Worm (Caenorhabditis elegans): ENCODE results near the gene sri-18.

The sri-18 gene

ce11 chrV:10221317-10221716 lies 39.0 kb downstream of the sri-18 start, which contains the start of the genes fipr-5 and fipr-9:
TSS of gene fipr-5 (minus strand) at chrV:10221417.
TSS of gene fipr-9 (plus strand) at chrV:10221662.
- no peak for TF ChIP-seq F13C5.2 (tag; optimal IDR thresholded peaks at IDR 0.05)
- no peak for TF ChIP-seq hnd-1 (tag; optimal IDR thresholded peaks at IDR 0.05)
- no peak for TF ChIP-seq flt-1 (GFP tag; IDR thresholded peaks at IDR 0.05)
- no peak for TF ChIP-seq tbx-11 (GFP tag; IDR thresholded peaks at IDR 0.05)
- no peak for TF ChIP-seq ets-7 (tag; optimal IDR thresholded peaks at IDR 0.05)
- no peak for TF ChIP-seq tbx-37 (GFP tag; conservative IDR thresholded peaks at IDR 0.05)
- no peak for TF ChIP-seq B0310.2 (tag; optimal IDR thresholded peaks at IDR 0.05)
- no peak for TF ChIP-seq scrt-1 (GFP tag; IDR thresholded peaks at IDR 0.05)
- TF ChIP-seq pes-1 (GFP tag; IDR thresholded peaks at IDR 0.05): no peak
- TF ChIP-seq hmg-4 (GFP tag; optimal IDR thresholded peaks at IDR 0.05): no peak
- TF ChIP-seq tra-4 (tag; optimal IDR thresholded peaks at IDR 0.05): no peak
- TF ChIP-seq hmbx-1 (tag; optimal IDR thresholded peaks at IDR 0.05): no peak
- TF ChIP-seq sea-1 (GFP tag; conservative IDR thresholded peaks at IDR 0.05): no peak
- TF ChIP-seq ceh-36 (tag; optimal IDR thresholded peaks at IDR 0.05): no peak
- TF ChIP-seq aly-1 (tag; optimal IDR thresholded peaks at IDR 0.05): no peak

- TF ChIP-seq sea-1 (GFP tag; conservative IDR thresholded peaks at IDR 0.05) (no peak), aly-1 (tag; optimal IDR thresholded peaks at IDR 0.05) (no peak), B0310.2 (tag; optimal IDR thresholded peaks at IDR 0.05) (no peak), ets-7 (tag; optimal IDR thresholded peaks at IDR 0.05) (no peak), F13C5.2 (tag; optimal IDR thresholded peaks at IDR 0.05) (no peak), ama-1 (optimal IDR thresholded peaks at IDR 0.05) (no peak), flt-1 (GFP tag; IDR thresholded peaks at IDR 0.05) (no peak), hmbx-1 (tag; optimal IDR thresholded peaks at IDR 0.05) (no peak), hnd-1 (tag; optimal IDR thresholded peaks at IDR 0.05) (no peak), scrt-1 (GFP tag; IDR thresholded peaks at IDR 0.05) (no peak), ceh-36 (tag; optimal IDR thresholded peaks at IDR 0.05) (no peak), tbx-11 (GFP tag; IDR thresholded peaks at IDR 0.05) (no peak), tbx-37 (GFP tag; conservative IDR thresholded peaks at IDR 0.05) (no peak), hmg-4 (GFP tag; optimal IDR thresholded peaks at IDR 0.05) (no peak), pes-1 (GFP tag; IDR thresholded peaks at IDR 0.05) (no peak), tra-4 (tag; optimal IDR thresholded peaks at IDR 0.05) (no peak), ceh-13 (GFP tag; optimal IDR thresholded peaks at IDR 0.05) (no peak)
These were observed 39.8 kb downstream of the sri-18 start, which contains the start of gene C12D8.13 for ce11 chrV:10220605-10221004. TSS of gene C12D8.13 (minus strand) at chrV:10220705.

ce11 chrV:10216724-10217123 lies 43.6 kb downstream of the sri-18 start, which contains the start of gene ZK856.14:
TSS of gene ZK856.14 (plus strand) at chrV:10217024.
- no peak for TF ChIP-seq B0310.2 (tag; optimal IDR thresholded peaks at IDR 0.05)
- no peak for TF ChIP-seq ceh-13 (GFP tag; optimal IDR thresholded peaks at IDR 0.05)
- no peak for TF ChIP-seq aly-1 (tag; optimal IDR thresholded peaks at IDR 0.05)

- TF ChIP-seq hmg-4 (GFP tag; optimal IDR thresholded peaks at IDR 0.05): no peak
- TF ChIP-seq B0310.2 (tag; optimal IDR thresholded peaks at IDR 0.05): no peak
- no peak for TF ChIP-seq sea-1 (GFP tag; conservative IDR thresholded peaks at IDR 0.05)
- no peak for TF ChIP-seq scrt-1 (GFP tag; IDR thresholded peaks at IDR 0.05)
- TF ChIP-seq ets-7 (tag; optimal IDR thresholded peaks at IDR 0.05): no peak
- no peak for TF ChIP-seq aly-1 (tag; optimal IDR thresholded peaks at IDR 0.05)
- no peak for TF ChIP-seq ceh-36 (tag; optimal IDR thresholded peaks at IDR 0.05)
- no peak for TF ChIP-seq tbx-37 (GFP tag; conservative IDR thresholded peaks at IDR 0.05)
- TF ChIP-seq ama-1 (optimal IDR thresholded peaks at IDR 0.05): no peak
- no peak for TF ChIP-seq pes-1 (GFP tag; IDR thresholded peaks at IDR 0.05)
- TF ChIP-seq tra-4 (tag; optimal IDR thresholded peaks at IDR 0.05): no peak
- no peak for TF ChIP-seq hnd-1 (tag; optimal IDR thresholded peaks at IDR 0.05)
These were observed 47.7 kb downstream of the sri-18 start, which contains the start of gene hpo-40 for ce11 chrV:10212627-10213026. TSS of gene hpo-40 (plus strand) at chrV:10212927.

ce11 chrV:10212027-10212426 lies 48.3 kb downstream of the sri-18 start, which contains the start of gene zhit-3:
TSS of gene zhit-3 (minus strand) at chrV:10212127.
- no peak for TF ChIP-seq tbx-37 (GFP tag; conservative IDR thresholded peaks at IDR 0.05)
- TF ChIP-seq F13C5.2 (tag; optimal IDR thresholded peaks at IDR 0.05): no peak
- no peak for TF ChIP-seq hmg-4 (GFP tag; optimal IDR thresholded peaks at IDR 0.05)
- no peak for TF ChIP-seq tra-4 (tag; optimal IDR thresholded peaks at IDR 0.05)
- no peak for TF ChIP-seq scrt-1 (GFP tag; IDR thresholded peaks at IDR 0.05)
- TF ChIP-seq flt-1 (GFP tag; IDR thresholded peaks at IDR 0.05): no peak
- no peak for TF ChIP-seq ceh-36 (tag; optimal IDR thresholded peaks at IDR 0.05)
- no peak for TF ChIP-seq hmbx-1 (tag; optimal IDR thresholded peaks at IDR 0.05)
- no peak for TF ChIP-seq ets-7 (tag; optimal IDR thresholded peaks at IDR 0.05)
- TF ChIP-seq tbx-11 (GFP tag; IDR thresholded peaks at IDR 0.05): no peak
- TF ChIP-seq sea-1 (GFP tag; conservative IDR thresholded peaks at IDR 0.05): no peak
- no peak for TF ChIP-seq B0310.2 (tag; optimal IDR thresholded peaks at IDR 0.05)
- no peak for TF ChIP-seq hnd-1 (tag; optimal IDR thresholded peaks at IDR 0.05)
- no peak for TF ChIP-seq aly-1 (tag; optimal IDR thresholded peaks at IDR 0.05)
- TF ChIP-seq pes-1 (GFP tag; IDR thresholded peaks at IDR 0.05): no peak
- no peak for TF ChIP-seq ceh-13 (GFP tag; optimal IDR thresholded peaks at IDR 0.05)
- TF ChIP-seq ama-1 (optimal IDR thresholded peaks at IDR 0.05): no peak

- no peak for TF ChIP-seq F13C5.2 (tag; optimal IDR thresholded peaks at IDR 0.05)
These were observed 50.1 kb downstream of the sri-18 start, which contains the start of gene tftc-3 for ce11 chrV:10210244-10210643. TSS of gene tftc-3 (minus strand) at chrV:10210344.

All from whole organism, early embryonic.